Fruit fly (Drosophila melanogaster): ENCODE measurements around the gene nst.

DNA sequence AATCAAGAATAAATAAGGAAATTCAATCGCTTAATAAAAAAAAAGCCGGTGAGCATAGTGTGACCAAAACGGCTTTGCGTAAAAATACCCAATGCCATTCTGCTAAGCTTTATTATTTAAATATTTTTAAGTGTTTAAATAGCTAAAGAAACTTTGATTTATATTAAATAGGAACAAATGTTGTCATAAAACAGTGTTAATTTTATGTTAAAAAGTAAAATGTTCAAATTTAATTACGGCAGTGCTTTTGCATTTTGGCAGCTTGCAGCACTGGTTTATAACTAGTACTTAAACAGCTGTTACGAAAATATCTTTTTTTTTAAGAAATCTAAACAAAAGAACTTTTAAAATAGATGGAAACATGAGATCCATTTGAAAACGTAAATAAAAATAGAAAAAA is 28.7 kb downstream of the nst start, which contains the start of the genes CG10638 and CG10681:
- TF ChIP-seq Hr4 (GFP tag; optimal IDR thresholded peaks at IDR 0.05): peak; percentile 56
- no peak for TF ChIP-seq CG6276 (GFP tag; optimal IDR thresholded peaks at IDR 0.05)
- TF ChIP-seq CG3919 (GFP tag; optimal IDR thresholded peaks at IDR 0.05): peak; percentile 38
